Fruit fly (Drosophila melanogaster) whole organism, embryonic: Measurements from ENCODE around the gene egh.

Experiments used
- Antp ChIP-seq: fragments of 200-800 bp; sonication (Bioruptor generic); optimal IDR thresholded peaks from 3 replicates; lab custom pipeline; 2016; ENCODE audit warnings: missing biosample characterization, missing genetic modification characterization
- B-H2 ChIP-seq: fragments of 200-800 bp; sonication (Bioruptor generic); optimal IDR thresholded peaks from 2 replicates; lab custom pipeline; 2018; ENCODE audit warnings: missing biosample characterization, mild to moderate bottlenecking, missing genetic modification characterization
- CG10321 ChIP-seq: fragments of 200-800 bp; sonication (Bioruptor generic); IDR thresholded peaks from 2 replicates; pipeline ENCODE4 v1.3.6; 2022; ENCODE audit warnings: missing biosample characterization, missing genetic modification characterization
- CG10431 ChIP-seq: fragments of 200-800 bp; sonication (Bioruptor generic); optimal IDR thresholded peaks from 3 replicates; lab custom pipeline; 2018; ENCODE audit warnings: missing biosample characterization, mild to moderate bottlenecking, missing genetic modification characterization
- CG10565 ChIP-seq: fragments of 200-800 bp; sonication (Bioruptor generic); optimal IDR thresholded peaks from 3 replicates; lab custom pipeline; 2016; ENCODE audit warnings: missing biosample characterization, mild to moderate bottlenecking, missing genetic modification characterization
- CG12236 ChIP-seq: fragments of 200-800 bp; sonication (Bioruptor generic); optimal IDR thresholded peaks from 2 replicates; lab custom pipeline; 2016; ENCODE audit warnings: missing biosample characterization, missing genetic modification characterization
- CG15601 ChIP-seq: fragments of 200-800 bp; sonication (Bioruptor generic); optimal IDR thresholded peaks from 3 replicates; lab custom pipeline; 2019; ENCODE audit warnings: missing biosample characterization, mild to moderate bottlenecking, missing genetic modification characterization, moderate library complexity
- CG18011 ChIP-seq: fragments of 200-800 bp; sonication (Bioruptor generic); optimal IDR thresholded peaks from 2 replicates; lab custom pipeline; 2017; ENCODE audit warnings: missing biosample characterization, missing genetic modification characterization, mild to moderate bottlenecking, moderate library complexity, missing genotype
- CG18476 ChIP-seq: fragments of 200-800 bp; sonication (Bioruptor generic); optimal IDR thresholded peaks from 2 replicates; lab custom pipeline; 2016; ENCODE audit warnings: missing biosample characterization, mild to moderate bottlenecking, missing genetic modification characterization
- CG2116 ChIP-seq: fragments of 200-800 bp; sonication (Bioruptor generic); optimal IDR thresholded peaks from 3 replicates; lab custom pipeline; 2018; ENCODE audit warnings: missing biosample characterization, mild to moderate bottlenecking, missing genetic modification characterization
- CG34376 ChIP-seq: fragments of 200-800 bp; sonication (Bioruptor generic); optimal IDR thresholded peaks from 2 replicates; lab custom pipeline; 2018; ENCODE audit warnings: missing biosample characterization, mild to moderate bottlenecking, missing genetic modification characterization
- CG5245 ChIP-seq: fragments of 200-800 bp; sonication (Bioruptor generic); optimal IDR thresholded peaks from 3 replicates; lab custom pipeline; 2016; ENCODE audit warnings: missing biosample characterization, missing genetic modification characterization
- CG5953 ChIP-seq: fragments of 200-800 bp; sonication (Bioruptor generic); IDR thresholded peaks from 2 replicates; pipeline ENCODE4 v1.3.6; 2022; ENCODE audit warnings: missing biosample characterization, missing genetic modification characterization
- CG8359 ChIP-seq: fragments of 200-800 bp; sonication (Bioruptor generic); optimal IDR thresholded peaks from 2 replicates; lab custom pipeline; 2017; ENCODE audit warnings: missing biosample characterization, mild to moderate bottlenecking, missing genetic modification characterization, borderline replicate concordance
- CoRest ChIP-seq: fragments of 200-800 bp; sonication (Bioruptor generic); optimal IDR thresholded peaks from 3 replicates; lab custom pipeline; 2018; ENCODE audit warnings: missing biosample characterization, mild to moderate bottlenecking, missing genetic modification characterization, moderate library complexity
- D ChIP-seq, 2 experiments: fragments of 200-800 bp in 1 of 2; fragments of >200 bp in 1 of 2; sonication (Bioruptor generic) in 1 of 2; optimal IDR thresholded peaks; 2 replicates in 1 of 2; 3 replicates in 1 of 2; lab custom pipeline; 2017; ENCODE audit warnings: mild to moderate bottlenecking in 1 of 2, missing biosample characterization in 1 of 2, missing genetic modification characterization in 1 of 2, missing genetic modification reagents in 1 of 2
- Dek ChIP-seq: fragments of 200-800 bp; sonication (Bioruptor generic); optimal IDR thresholded peaks from 3 replicates; lab custom pipeline; 2019; ENCODE audit warnings: missing biosample characterization, mild to moderate bottlenecking, missing genetic modification characterization, moderate library complexity
- H15 ChIP-seq: fragments of 200-800 bp; sonication (Bioruptor generic); IDR thresholded peaks from 3 replicates; pipeline ENCODE4 v1.3.6; 2022; ENCODE audit warnings: missing biosample characterization, missing genetic modification characterization
- HHEX ChIP-seq: fragments of 200-800 bp; sonication (Bioruptor generic); optimal IDR thresholded peaks from 3 replicates; lab custom pipeline; 2017; ENCODE audit warnings: missing biosample characterization, mild to moderate bottlenecking, missing genetic modification characterization, missing genetic modification reagents
- Hey ChIP-seq: fragments of 200-800 bp; sonication (Bioruptor generic); optimal IDR thresholded peaks from 3 replicates; lab custom pipeline; 2018; ENCODE audit warnings: missing biosample characterization, mild to moderate bottlenecking, missing genetic modification characterization
- Hr3 ChIP-seq: fragments of 200-800 bp; sonication (Bioruptor generic); optimal IDR thresholded peaks from 3 replicates; lab custom pipeline; 2016; ENCODE audit warnings: missing biosample characterization, missing genetic modification characterization
- MTF-1 ChIP-seq: fragments of 200-800 bp; sonication (Bioruptor generic); optimal IDR thresholded peaks from 2 replicates; lab custom pipeline; 2018; ENCODE audit warnings: missing biosample characterization, mild to moderate bottlenecking, missing genetic modification characterization, borderline replicate concordance
- Mad ChIP-seq: fragments of 200-800 bp; sonication (Bioruptor generic); optimal IDR thresholded peaks from 2 replicates; lab custom pipeline; 2016; ENCODE audit warnings: missing biosample characterization, missing genetic modification characterization
- NfI ChIP-seq: fragments of 200-800 bp; sonication (Bioruptor generic); optimal IDR thresholded peaks from 3 replicates; lab custom pipeline; 2018; ENCODE audit warnings: missing biosample characterization, mild to moderate bottlenecking, missing genetic modification characterization, moderate library complexity
- Side ChIP-seq: fragments of 200-800 bp; sonication (Bioruptor generic); optimal IDR thresholded peaks from 2 replicates; lab custom pipeline; 2016; ENCODE audit warnings: missing biosample characterization, missing genetic modification characterization
- TFAM ChIP-seq: fragments of 200-800 bp; sonication (Bioruptor generic); optimal IDR thresholded peaks from 2 replicates; lab custom pipeline; 2017; ENCODE audit warnings: missing biosample characterization, missing genetic modification characterization, inconsistent platforms
- bigmax ChIP-seq: fragments of 200-800 bp; sonication (Bioruptor generic); optimal IDR thresholded peaks from 2 replicates; lab custom pipeline; 2018; ENCODE audit warnings: missing biosample characterization, mild to moderate bottlenecking, missing genetic modification characterization
- corto ChIP-seq: fragments of 200-800 bp; sonication (Bioruptor generic); optimal IDR thresholded peaks from 2 replicates; lab custom pipeline; 2016; ENCODE audit warnings: missing biosample characterization, mild to moderate bottlenecking, missing genetic modification characterization, moderate library complexity
- crp ChIP-seq, 2 experiments: fragments of 200-800 bp; sonication (Bioruptor generic); optimal IDR thresholded peaks; 2 replicates in 1 of 2; 3 replicates in 1 of 2; lab custom pipeline; 2017; ENCODE audit warnings: missing biosample characterization in 2 of 2, missing genetic modification characterization in 2 of 2, mild to moderate bottlenecking in 1 of 2, moderate library complexity in 1 of 2
- cwo ChIP-seq: fragments of 200-800 bp; sonication (Bioruptor generic); optimal IDR thresholded peaks from 3 replicates; lab custom pipeline; 2017; ENCODE audit warnings: missing biosample characterization, missing genetic modification characterization, mild to moderate bottlenecking, moderate library complexity, missing genetic modification reagents
- disco-r ChIP-seq: fragments of 200-800 bp; sonication (Bioruptor generic); optimal IDR thresholded peaks from 2 replicates; lab custom pipeline; 2016; ENCODE audit warnings: missing biosample characterization, missing genetic modification characterization
- emc ChIP-seq: fragments of 200-800 bp; sonication (Bioruptor generic); optimal IDR thresholded peaks from 2 replicates; lab custom pipeline; 2016; ENCODE audit warnings: missing biosample characterization, missing genetic modification characterization
- gcm2 ChIP-seq: fragments of 200-800 bp; sonication (Bioruptor generic); optimal IDR thresholded peaks from 2 replicates; lab custom pipeline; 2016; ENCODE audit warnings: missing biosample characterization, missing genetic modification characterization
- grau ChIP-seq: fragments of 200-800 bp; optimal IDR thresholded peaks from 3 replicates; lab custom pipeline; 2019; ENCODE audit warnings: missing biosample characterization, mild to moderate bottlenecking, missing genetic modification characterization, moderate library complexity
- gsb-n ChIP-seq: fragments of 200-800 bp; sonication (Bioruptor generic); optimal IDR thresholded peaks from 3 replicates; lab custom pipeline; 2018; ENCODE audit warnings: missing biosample characterization, mild to moderate bottlenecking, missing genetic modification characterization
- gt ChIP-seq: fragments of 200-800 bp; sonication (Bioruptor generic); IDR thresholded peaks from 2 replicates; pipeline ENCODE4 v1.3.6; 2022; ENCODE audit warnings: missing biosample characterization, missing genetic modification characterization
- lola ChIP-seq, 3 experiments: fragments of >200 bp in 2 of 3; fragments of 200-800 bp in 1 of 3; sonication (Bioruptor generic) in 1 of 3; optimal IDR thresholded peaks; 2 replicates each; lab custom pipeline; 2017 to 2019; ENCODE audit warnings: missing biosample characterization in 3 of 3, missing genetic modification characterization in 3 of 3, mild to moderate bottlenecking in 1 of 3, moderate library complexity in 1 of 3
- maf-S ChIP-seq: fragments of 200-800 bp; sonication (Bioruptor generic); optimal IDR thresholded peaks from 2 replicates; lab custom pipeline; 2016; ENCODE audit warnings: missing biosample characterization, missing genetic modification characterization
- otp ChIP-seq: fragments of 200-800 bp; sonication (Bioruptor generic); IDR thresholded peaks from 3 replicates; pipeline ENCODE4, ENCODE4 v1.3.6; 2022; ENCODE audit warnings: missing biosample characterization, missing genetic modification characterization
- pita ChIP-seq: fragments of 200-800 bp; sonication (Bioruptor generic); optimal IDR thresholded peaks from 2 replicates; lab custom pipeline; 2017; ENCODE audit warnings: missing biosample characterization, mild to moderate bottlenecking, missing genetic modification characterization
- prd ChIP-seq, 3 experiments: fragments of >200 bp in 2 of 3; fragments of 200-800 bp in 1 of 3; sonication (Bioruptor generic) in 1 of 3; optimal IDR thresholded peaks in 2 of 3; IDR thresholded peaks in 1 of 3; 2 replicates in 2 of 3; 3 replicates in 1 of 3; pipeline versions ENCODE4 v1.3.6 to Lab custom; 2017 to 2022; ENCODE audit warnings: missing biosample characterization in 1 of 3, missing genetic modification characterization in 1 of 3
- run ChIP-seq: fragments of 200-800 bp; sonication (Bioruptor generic); optimal IDR thresholded peaks from 3 replicates; lab custom pipeline; 2018; ENCODE audit warnings: missing biosample characterization, mild to moderate bottlenecking, missing genetic modification characterization
- salm ChIP-seq: fragments of 200-800 bp; sonication (Bioruptor generic); optimal IDR thresholded peaks from 2 replicates; lab custom pipeline; 2018; ENCODE audit warnings: missing biosample characterization, mild to moderate bottlenecking, missing genetic modification characterization
- shn ChIP-seq: fragments of 200-800 bp; sonication (Bioruptor generic); optimal IDR thresholded peaks from 3 replicates; lab custom pipeline; 2016; ENCODE audit warnings: missing biosample characterization, missing genetic modification characterization
- sima ChIP-seq: fragments of 200-800 bp; sonication (Bioruptor generic); optimal IDR thresholded peaks from 2 replicates; lab custom pipeline; 2016; ENCODE audit warnings: missing biosample characterization, missing genetic modification characterization
- slp2 ChIP-seq: fragments of 200-800 bp; sonication (Bioruptor generic); optimal IDR thresholded peaks from 2 replicates; lab custom pipeline; 2016; ENCODE audit warnings: missing biosample characterization, missing genetic modification characterization
- z ChIP-seq: fragments of 200-800 bp; sonication (Bioruptor generic); IDR thresholded peaks from 3 replicates; pipeline ENCODE4 v1.3.6; 2022; ENCODE audit warnings: missing biosample characterization, missing genetic modification characterization
- zfh2 ChIP-seq: fragments of 200-800 bp; sonication (Bioruptor generic); optimal IDR thresholded peaks from 2 replicates; lab custom pipeline; 2016; ENCODE audit warnings: missing biosample characterization, missing genetic modification characterization

Gene egh

DNA sequence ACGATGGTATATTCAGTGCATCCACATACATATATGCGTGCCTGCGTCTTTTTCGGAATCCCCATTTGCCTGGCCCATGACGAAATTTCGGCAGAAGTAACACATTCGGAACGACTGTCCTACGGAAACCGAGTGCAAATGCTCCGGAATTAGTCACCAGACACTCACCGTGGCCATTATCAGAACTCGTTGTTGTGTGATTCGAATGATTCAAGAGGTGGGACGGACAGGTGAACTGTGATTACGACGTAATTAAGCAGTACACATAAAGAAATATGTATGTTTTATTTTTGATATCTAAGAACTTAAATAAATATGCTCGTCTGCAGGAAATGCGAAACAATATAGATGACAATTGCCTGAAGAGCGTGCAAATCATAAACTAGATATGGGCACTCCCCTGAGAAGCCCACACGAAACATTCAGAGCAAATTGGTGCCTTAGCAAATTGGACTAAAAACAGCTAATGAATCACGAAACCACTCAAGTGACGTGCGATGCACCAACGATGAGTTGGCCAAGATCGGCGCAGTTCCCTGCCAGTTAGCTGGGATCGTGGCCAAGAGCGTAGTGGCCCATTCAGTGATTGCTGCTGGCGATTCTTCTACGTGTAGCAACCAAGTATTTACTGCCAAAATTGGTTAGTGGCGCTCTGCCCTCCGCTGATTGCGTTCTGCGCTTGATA, 3.2 kb downstream of the egh start (continued):
- TF ChIP-seq CG18476 (GFP tag; lab: Kevin White, UChicago) (no peak), B-H2 (GFP tag; lab: Kevin White, UChicago) (no peak), sima (GFP tag; lab: Kevin White, UChicago) (no peak), gt (no peak), maf-S (no peak), H15 (no peak), shn (no peak), Hey (tag; lab: Kevin White, UChicago) (no peak), TFAM (GFP tag; lab: Kevin White, UChicago) (no peak), cwo (GFP tag; lab: Kevin White, UChicago) (peak; percentile 7), CG34376 (peak; percentile 23), gcm2 (GFP tag; lab: Kevin White, UChicago) (no peak), slp2 (GFP tag; lab: Kevin White, UChicago) (no peak), HHEX (GFP tag; lab: Kevin White, UChicago) (peak; percentile 45), CG12236 (GFP tag; lab: Kevin White, UChicago) (no peak), emc (no peak), CG5245 (GFP tag; lab: Kevin White, UChicago) (no peak), bigmax (GFP tag; lab: Kevin White, UChicago) (no peak), CG18011 (GFP tag; lab: Kevin White, UChicago) (no peak), CoRest (peak; percentile 48), salm (no peak), Mad (GFP tag; lab: Kevin White, UChicago) (no peak), Antp (GFP tag; lab: Kevin White, UChicago) (peak; percentile 19), CG10431 (GFP tag; lab: Kevin White, UChicago) (no peak), grau (peak; percentile 59), Side (GFP tag; lab: Kevin White, UChicago) (no peak), gsb-n (tag; lab: Kevin White, UChicago) (no peak), run (tag; lab: Kevin White, UChicago) (no peak), CG10565 (GFP tag; lab: Kevin White, UChicago) (no peak), CG8359 (GFP tag; lab: Kevin White, UChicago) (no peak), crp (GFP tag; optimal IDR thresholded peaks at IDR 0.05; lab: Kevin White, UChicago) (no peak), lola (GFP tag; optimal IDR thresholded peaks at IDR 0.05; lab: Kevin White, UChicago) (no peak), CG5953 (GFP tag; lab: Robert Waterston, UW) (no peak), CG10321 (no peak), corto (peak; percentile 34), MTF-1 (GFP tag; lab: Kevin White, UChicago) (no peak), zfh2 (GFP tag; lab: Kevin White, UChicago) (no peak), prd (optimal IDR thresholded peaks at IDR 0.05; lab: Kevin White, UChicago) (no peak), prd (GFP tag; IDR thresholded peaks at IDR 0.05; lab: Robert Waterston, UW) (peak; percentile 33; the same call in 1 of the 3 replicates), CG2116 (GFP tag; lab: Kevin White, UChicago) (no peak), z (no peak), disco-r (GFP tag; lab: Kevin White, UChicago) (no peak), D (optimal IDR thresholded peaks at IDR 0.05; lab: Kevin White, UChicago) (no peak), D (GFP tag; optimal IDR thresholded peaks at IDR 0.05; lab: Kevin White, UChicago) (no peak), otp (GFP tag; lab: Robert Waterston, UW) (no peak), CG15601 (no peak), Hr3 (GFP tag; lab: Kevin White, UChicago) (no peak), Dek (tag; lab: Kevin White, UChicago) (no peak), pita (no peak), NfI (GFP tag; lab: Kevin White, UChicago) (peak; percentile 35)
